Worm (Caenorhabditis elegans): ENCODE results near the gene mrpl-44.

- TF ChIP-seq F26F4.8 (GFP tag; conservative IDR thresholded peaks at IDR 0.05) (no peak), ceh-82 (tag; optimal IDR thresholded peaks at IDR 0.05) (no peak), nhr-28 (tag; optimal IDR thresholded peaks at IDR 0.05) (peak; percentile 75), aly-2 (tag; optimal IDR thresholded peaks at IDR 0.05) (no peak), lin-15B (tag; optimal IDR thresholded peaks at IDR 0.05) (no peak), nhr-11 (tag; optimal IDR thresholded peaks at IDR 0.05) (peak; percentile 93), hlh-30 (tag; optimal IDR thresholded peaks at IDR 0.05; ENCODE audit: insufficient read depth) (peak; percentile 97), mdl-1 (tag; optimal IDR thresholded peaks at IDR 0.05) (peak; percentile 86 to 98), D1046.2 (GFP tag; IDR thresholded peaks at IDR 0.05) (peak; percentile 87), sdz-12 (GFP tag; optimal IDR thresholded peaks at IDR 0.05) (peak; percentile 97), daf-16 (GFP tag; optimal IDR thresholded peaks at IDR 0.05) (peak; percentile 54 to 93), daf-16 (tag; optimal IDR thresholded peaks at IDR 0.05) (peak; percentile 41), lir-3 (tag; optimal IDR thresholded peaks at IDR 0.05) (no peak), ces-1 (GFP tag; optimal IDR thresholded peaks at IDR 0.05) (no peak), dve-1 (tag; optimal IDR thresholded peaks at IDR 0.05; ENCODE audit: insufficient read depth) (peak; percentile 94)
Observed at ce11 chrIII:9053740-9054252, 35.4 kb downstream of the mrpl-44 start, which contains the start of gene R107.5.
